Fruit fly (Drosophila melanogaster): Measurements from ENCODE around the gene BthD.

Gene BthD

DNA sequence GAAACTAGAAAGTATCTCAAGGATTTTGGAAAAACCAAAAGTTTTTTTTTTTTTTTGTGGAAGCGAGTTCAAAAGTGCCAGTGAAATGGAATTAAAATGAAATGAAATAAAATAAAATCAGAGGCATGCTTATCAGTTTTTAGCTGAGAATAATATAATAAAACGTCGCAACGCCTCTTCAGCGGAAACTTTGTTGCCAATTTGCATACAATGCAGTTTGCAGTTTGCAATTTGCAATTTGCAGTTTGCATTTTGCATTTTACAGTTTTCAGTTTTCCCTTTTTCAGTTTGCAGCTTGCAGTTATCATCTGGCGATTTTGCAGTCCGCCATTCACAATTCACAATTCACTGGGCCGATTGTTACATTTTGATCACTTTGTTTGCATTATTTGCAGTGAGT is 43.1 kb upstream of the BthD start:
- no peak for TF ChIP-seq CG12605 (GFP tag; IDR thresholded peaks at IDR 0.05)

DNA sequence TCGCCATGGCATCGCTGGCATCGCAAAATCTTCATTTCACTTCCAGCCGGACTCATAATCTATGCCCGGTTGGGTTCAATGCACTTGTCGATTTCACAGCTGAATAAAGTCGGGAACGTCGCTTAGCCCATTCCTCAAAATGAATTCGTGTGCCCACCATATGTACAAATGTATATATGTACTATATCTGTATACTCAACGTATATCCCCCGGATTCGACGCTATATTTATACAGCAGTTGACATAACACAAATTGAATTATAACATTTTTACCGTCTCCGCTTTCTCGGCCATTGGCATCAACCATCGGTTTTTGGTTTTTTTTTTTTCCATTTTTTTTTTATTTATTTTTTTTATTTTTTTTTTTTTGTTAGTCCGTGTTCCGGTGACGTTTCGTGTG is 41.7 kb upstream of the BthD start:
- TF ChIP-seq CG4496 (GFP tag; IDR thresholded peaks at IDR 0.05) (no peak), CG8159 (tag; optimal IDR thresholded peaks at IDR 0.05) (no peak), CG13204 (GFP tag; optimal IDR thresholded peaks at IDR 0.05) (no peak), Snoo (tag; optimal IDR thresholded peaks at IDR 0.05) (no peak), gl (tag; optimal IDR thresholded peaks at IDR 0.05) (no peak), EcR (GFP tag; optimal IDR thresholded peaks at IDR 0.05) (peak; percentile 25), Ets98B (GFP tag; IDR thresholded peaks at IDR 0.05) (no peak)

DNA sequence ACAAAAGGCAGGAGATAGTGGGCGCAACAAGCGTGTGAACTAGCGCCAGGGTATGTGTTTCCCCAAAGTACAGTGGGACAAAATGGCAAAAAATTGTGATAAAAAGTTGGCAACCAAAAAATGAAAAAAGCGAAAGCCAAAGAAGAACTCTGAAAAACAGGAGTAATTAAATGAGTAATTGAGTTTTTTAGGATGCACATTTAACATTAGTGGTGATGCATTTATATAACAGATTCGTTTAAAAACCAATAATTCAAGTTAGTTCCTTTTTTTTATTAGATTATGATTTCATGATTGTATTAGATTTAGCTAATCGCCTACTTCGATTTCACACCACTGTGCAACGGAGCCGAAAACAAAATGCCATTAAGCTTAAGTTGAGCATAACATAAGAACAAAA is 39.5 kb upstream of the BthD start:
- TF ChIP-seq fd96Ca (GFP tag; IDR thresholded peaks at IDR 0.05), result no peak
- peak; percentile 24 for TF ChIP-seq Snoo (tag; optimal IDR thresholded peaks at IDR 0.05)
- TF ChIP-seq CG9948 (tag; optimal IDR thresholded peaks at IDR 0.05), result peak; percentile 40
- no peak for TF ChIP-seq EcR (GFP tag; optimal IDR thresholded peaks at IDR 0.05)
- peak; percentile 22; the same call in 1 of the 2 replicates for TF ChIP-seq CG32121 (GFP tag; IDR thresholded peaks at IDR 0.05)
- TF ChIP-seq Pif1A (GFP tag; optimal IDR thresholded peaks at IDR 0.05), result peak; percentile 51
- no peak for TF ChIP-seq gl (tag; optimal IDR thresholded peaks at IDR 0.05)
- TF ChIP-seq CG4496 (GFP tag; IDR thresholded peaks at IDR 0.05), result 0 out of 3 replicates have a peak, but pooled peaks have one; percentile 23
- peak; percentile 45 for TF ChIP-seq Pif1B (GFP tag; optimal IDR thresholded peaks at IDR 0.05)
- peak; percentile 5 for TF ChIP-seq CG15710 (tag; optimal IDR thresholded peaks at IDR 0.05)
- TF ChIP-seq CG8159 (tag; optimal IDR thresholded peaks at IDR 0.05), result peak; percentile 45
- TF ChIP-seq rn (GFP tag; IDR thresholded peaks at IDR 0.05), result no peak
- TF ChIP-seq CG17806 (tag; optimal IDR thresholded peaks at IDR 0.05), result peak; percentile 27
- TF ChIP-seq D1 (tag; optimal IDR thresholded peaks at IDR 0.05), result no peak
- peak; percentile 59 for TF ChIP-seq CG8301 (tag; optimal IDR thresholded peaks at IDR 0.05)
- TF ChIP-seq CG10348 (GFP tag; IDR thresholded peaks at IDR 0.05), result no peak
- no peak for TF ChIP-seq CG34367 (tag; optimal IDR thresholded peaks at IDR 0.05)
- peak; percentile 14; the same call in 1 of the 2 replicates for TF ChIP-seq Ets98B (GFP tag; IDR thresholded peaks at IDR 0.05)
- no peak for TF ChIP-seq CG13204 (GFP tag; optimal IDR thresholded peaks at IDR 0.05)
- TF ChIP-seq CG14655 (GFP tag; optimal IDR thresholded peaks at IDR 0.05), result peak; percentile 73
- TF ChIP-seq CG12605 (GFP tag; IDR thresholded peaks at IDR 0.05), result no peak

DNA sequence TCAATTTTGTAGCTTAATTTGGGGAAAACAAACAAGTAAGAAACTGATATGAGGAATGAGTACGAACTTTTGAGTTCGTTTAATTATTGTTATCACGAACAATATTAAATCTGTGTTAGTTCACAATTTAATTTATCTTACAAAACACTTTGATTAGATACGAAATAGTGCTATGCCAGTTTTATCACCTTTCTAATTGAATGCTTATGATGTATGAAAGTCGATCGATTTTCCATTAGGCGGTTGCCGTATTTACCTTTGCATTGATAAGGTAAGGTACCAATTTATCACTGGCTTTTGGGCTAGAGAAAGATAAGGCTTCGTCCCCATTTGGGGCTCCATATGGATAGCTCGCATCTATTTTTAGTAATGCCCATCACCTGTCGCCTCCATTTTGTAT is 32.6 kb upstream of the BthD start:
- no peak for TF ChIP-seq Pif1A (GFP tag; optimal IDR thresholded peaks at IDR 0.05)
- TF ChIP-seq rn (GFP tag; IDR thresholded peaks at IDR 0.05), result no peak
- TF ChIP-seq CG32121 (GFP tag; IDR thresholded peaks at IDR 0.05), result no peak
- no peak for TF ChIP-seq EcR (GFP tag; optimal IDR thresholded peaks at IDR 0.05)
- no peak for TF ChIP-seq CG15710 (tag; optimal IDR thresholded peaks at IDR 0.05)
- no peak for TF ChIP-seq CG10348 (GFP tag; IDR thresholded peaks at IDR 0.05)
- TF ChIP-seq CG17806 (tag; optimal IDR thresholded peaks at IDR 0.05), result no peak

DNA sequence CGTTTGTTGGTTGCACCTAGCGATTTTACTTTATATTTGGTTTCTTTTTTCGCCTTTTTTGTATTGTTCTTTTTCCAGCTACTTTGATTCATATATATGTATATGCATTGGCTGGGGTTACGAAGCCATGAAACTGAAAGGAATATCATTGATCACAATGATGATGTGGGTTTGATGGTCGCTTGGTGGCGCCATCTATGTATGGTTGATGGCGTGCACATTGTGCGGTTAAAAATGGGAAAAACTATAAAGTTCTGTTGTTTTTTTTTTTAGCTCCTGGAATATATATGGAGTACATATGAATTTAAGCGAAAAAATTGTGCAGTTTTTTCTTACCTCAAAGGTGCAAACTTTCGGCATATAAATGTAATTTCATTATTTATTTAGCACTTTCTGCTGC is 25.0 kb upstream of the BthD start:
- no peak for TF ChIP-seq CG12605 (GFP tag; IDR thresholded peaks at IDR 0.05)
- TF ChIP-seq EcR (GFP tag; optimal IDR thresholded peaks at IDR 0.05), result no peak
- TF ChIP-seq CG14655 (GFP tag; optimal IDR thresholded peaks at IDR 0.05), result no peak
- TF ChIP-seq CG17806 (tag; optimal IDR thresholded peaks at IDR 0.05), result no peak
- TF ChIP-seq fd96Ca (GFP tag; IDR thresholded peaks at IDR 0.05), result no peak
- TF ChIP-seq D1 (tag; optimal IDR thresholded peaks at IDR 0.05), result no peak
- TF ChIP-seq CG4496 (GFP tag; IDR thresholded peaks at IDR 0.05), result no peak
- no peak for TF ChIP-seq CG34367 (tag; optimal IDR thresholded peaks at IDR 0.05)
- no peak for TF ChIP-seq CG13204 (GFP tag; optimal IDR thresholded peaks at IDR 0.05)
- no peak for TF ChIP-seq CG32121 (GFP tag; IDR thresholded peaks at IDR 0.05)
- TF ChIP-seq gl (tag; optimal IDR thresholded peaks at IDR 0.05), result no peak
- no peak for TF ChIP-seq CG8159 (tag; optimal IDR thresholded peaks at IDR 0.05)
- TF ChIP-seq Ets98B (GFP tag; IDR thresholded peaks at IDR 0.05), result no peak

DNA sequence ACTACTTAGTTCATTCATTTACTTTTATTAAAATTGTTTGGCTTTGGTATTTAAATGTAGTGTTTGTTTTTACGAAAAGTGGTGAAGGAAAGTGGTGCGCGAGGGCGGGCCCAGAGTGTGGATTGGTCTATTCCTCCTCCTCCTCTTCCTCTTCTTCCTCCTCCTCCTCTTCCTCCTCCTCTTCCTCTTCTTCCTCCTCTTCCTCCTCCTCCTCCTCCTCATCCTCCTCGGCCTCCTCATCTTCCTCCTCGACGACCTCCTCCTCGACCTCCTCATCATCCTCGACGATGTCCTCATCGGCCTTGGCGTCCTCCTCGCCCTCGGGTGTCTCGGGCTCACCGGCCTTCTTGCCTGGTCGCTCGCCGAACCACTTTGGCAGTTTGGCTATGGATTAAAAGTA is 18.3 kb upstream of the BthD start:
- TF ChIP-seq D1 (tag; optimal IDR thresholded peaks at IDR 0.05) (no peak), CG9948 (tag; optimal IDR thresholded peaks at IDR 0.05) (no peak), CG15710 (tag; optimal IDR thresholded peaks at IDR 0.05) (no peak), CG14655 (GFP tag; optimal IDR thresholded peaks at IDR 0.05) (no peak), CG13204 (GFP tag; optimal IDR thresholded peaks at IDR 0.05) (no peak), Pif1A (GFP tag; optimal IDR thresholded peaks at IDR 0.05) (no peak), CG34367 (tag; optimal IDR thresholded peaks at IDR 0.05) (no peak), EcR (GFP tag; optimal IDR thresholded peaks at IDR 0.05) (no peak), CG8159 (tag; optimal IDR thresholded peaks at IDR 0.05) (no peak)

DNA sequence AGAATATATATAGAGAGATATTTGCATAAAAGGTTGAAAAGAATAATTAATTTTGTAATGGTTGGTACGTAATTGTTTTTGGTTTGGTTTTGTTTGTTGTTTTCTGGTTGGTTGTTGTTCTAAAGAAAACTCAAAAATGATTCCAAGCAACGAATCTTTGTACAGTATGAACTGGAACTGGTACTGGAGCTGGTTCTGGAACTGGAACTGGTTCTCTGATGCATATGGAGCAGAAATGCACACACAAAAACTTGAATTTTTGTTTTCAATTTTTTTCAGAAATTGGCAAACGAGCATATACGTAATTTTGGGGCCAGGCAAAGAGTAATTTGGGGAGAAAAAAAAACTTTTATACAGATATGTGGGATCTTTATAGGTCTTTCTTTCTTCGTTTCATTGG is 14.2 kb upstream of the BthD start:
- TF ChIP-seq CG4496 (GFP tag; IDR thresholded peaks at IDR 0.05) (no peak), CG13204 (GFP tag; optimal IDR thresholded peaks at IDR 0.05) (no peak), CG10348 (GFP tag; IDR thresholded peaks at IDR 0.05) (no peak), Pif1B (GFP tag; optimal IDR thresholded peaks at IDR 0.05) (no peak), fd96Ca (GFP tag; IDR thresholded peaks at IDR 0.05) (no peak), Snoo (tag; optimal IDR thresholded peaks at IDR 0.05) (no peak), CG14655 (GFP tag; optimal IDR thresholded peaks at IDR 0.05) (no peak), rn (GFP tag; IDR thresholded peaks at IDR 0.05) (no peak), CG32121 (GFP tag; IDR thresholded peaks at IDR 0.05) (no peak), Pif1A (GFP tag; optimal IDR thresholded peaks at IDR 0.05) (no peak), gl (tag; optimal IDR thresholded peaks at IDR 0.05) (no peak), CG9948 (tag; optimal IDR thresholded peaks at IDR 0.05) (no peak), CG15710 (tag; optimal IDR thresholded peaks at IDR 0.05) (no peak), D1 (tag; optimal IDR thresholded peaks at IDR 0.05) (no peak), CG12605 (GFP tag; IDR thresholded peaks at IDR 0.05) (no peak), CG17806 (tag; optimal IDR thresholded peaks at IDR 0.05) (no peak), CG34367 (tag; optimal IDR thresholded peaks at IDR 0.05) (no peak), CG8159 (tag; optimal IDR thresholded peaks at IDR 0.05) (no peak), Ets98B (GFP tag; IDR thresholded peaks at IDR 0.05) (no peak), EcR (GFP tag; optimal IDR thresholded peaks at IDR 0.05) (no peak)
